Worm (Caenorhabditis elegans): ENCODE results near the gene unc-112.

- TF ChIP-seq aly-2 (tag; optimal IDR thresholded peaks at IDR 0.05) (no peak), snpc-4 (tag; optimal IDR thresholded peaks at IDR 0.05) (no peak), elt-3 (tag; optimal IDR thresholded peaks at IDR 0.05) (no peak), zag-1 (tag; optimal IDR thresholded peaks at IDR 0.05) (no peak)
These were observed 45.8 kb downstream of the unc-112 start for ce11 chrV:14650631-14651030.
